Fruit fly (Drosophila melanogaster) whole organism, embryonic: ENCODE data around the gene Mical.

Source experiments
- Awh ChIP-seq: fragments of 200-800 bp; sonication (Bioruptor generic); IDR thresholded peaks from 2 replicates; pipeline ENCODE4, ENCODE4 v1.3.6; 2022; ENCODE audit warnings: missing biosample characterization, missing genetic modification characterization
- CG10147 ChIP-seq: fragments of 200-800 bp; sonication (Bioruptor generic); optimal IDR thresholded peaks from 2 replicates; lab custom pipeline; 2019; ENCODE audit warnings: missing biosample characterization, mild to moderate bottlenecking, missing genetic modification characterization, moderate library complexity
- CG12155 ChIP-seq: fragments of 200-800 bp; sonication (Bioruptor generic); optimal IDR thresholded peaks from 3 replicates; lab custom pipeline; 2016; ENCODE audit warnings: missing biosample characterization, missing genetic modification characterization
- CG12299 ChIP-seq: fragments of 200-800 bp; sonication (Bioruptor generic); optimal IDR thresholded peaks from 2 replicates; lab custom pipeline; 2018; ENCODE audit warnings: missing biosample characterization, mild to moderate bottlenecking, missing genetic modification characterization
- CG12744 ChIP-seq: fragments of 200-800 bp; sonication (Bioruptor generic); optimal IDR thresholded peaks from 2 replicates; lab custom pipeline; 2016; ENCODE audit warnings: missing biosample characterization, missing genetic modification characterization
- CG12769 ChIP-seq: fragments of 200-800 bp; sonication (Bioruptor generic); optimal IDR thresholded peaks from 2 replicates; lab custom pipeline; 2019; ENCODE audit warnings: missing biosample characterization, mild to moderate bottlenecking, missing genetic modification characterization, moderate library complexity
- CG15073 ChIP-seq: fragments of 200-800 bp; sonication (Bioruptor generic); optimal IDR thresholded peaks from 2 replicates; lab custom pipeline; 2016; ENCODE audit warnings: missing biosample characterization, missing genetic modification characterization
- CG17359 ChIP-seq: fragments of 200-800 bp; sonication (Bioruptor generic); optimal IDR thresholded peaks from 3 replicates; lab custom pipeline; 2018; ENCODE audit warnings: missing biosample characterization, mild to moderate bottlenecking, missing genetic modification characterization, moderate library complexity
- CG17802 ChIP-seq: fragments of 200-800 bp; sonication (Bioruptor generic); optimal IDR thresholded peaks from 2 replicates; lab custom pipeline; 2018; ENCODE audit warnings: missing biosample characterization, mild to moderate bottlenecking, missing genetic modification characterization, moderate library complexity
- CG18599 ChIP-seq: fragments of 200-800 bp; sonication (Bioruptor generic); optimal IDR thresholded peaks from 3 replicates; lab custom pipeline; 2017; ENCODE audit warnings: missing biosample characterization, missing genetic modification characterization, mild to moderate bottlenecking, moderate library complexity, missing genetic modification reagents
- CG30431 ChIP-seq: fragments of 200-800 bp; sonication (Bioruptor generic); optimal IDR thresholded peaks from 2 replicates; lab custom pipeline; 2017; ENCODE audit warnings: missing biosample characterization, missing genetic modification characterization
- CG31388 ChIP-seq: fragments of 200-800 bp; sonication (Bioruptor generic); optimal IDR thresholded peaks from 2 replicates; lab custom pipeline; 2016; ENCODE audit warnings: missing biosample characterization, missing genetic modification characterization
- CG34376 ChIP-seq: fragments of 200-800 bp; sonication (Bioruptor generic); optimal IDR thresholded peaks from 2 replicates; lab custom pipeline; 2018; ENCODE audit warnings: missing biosample characterization, mild to moderate bottlenecking, missing genetic modification characterization
- CG43689 ChIP-seq: fragments of 200-800 bp; sonication (Bioruptor generic); IDR thresholded peaks from 2 replicates; pipeline ENCODE4 v1.3.6; 2022; ENCODE audit warnings: missing biosample characterization, missing genetic modification characterization
- CG4730 ChIP-seq: fragments of 200-800 bp; sonication (Bioruptor generic); IDR thresholded peaks from 2 replicates; pipeline ENCODE4 v1.3.6; 2022; ENCODE audit warnings: missing biosample characterization, missing genetic modification characterization
- CG5953 ChIP-seq: fragments of 200-800 bp; sonication (Bioruptor generic); IDR thresholded peaks from 2 replicates; pipeline ENCODE4 v1.3.6; 2022; ENCODE audit warnings: missing biosample characterization, missing genetic modification characterization
- CG6683 ChIP-seq: fragments of 200-800 bp; sonication (Bioruptor generic); optimal IDR thresholded peaks from 2 replicates; lab custom pipeline; 2017; ENCODE audit warnings: missing biosample characterization, mild to moderate bottlenecking, missing genetic modification characterization, missing genetic modification reagents
- CG7839 ChIP-seq: fragments of 200-800 bp; sonication (Bioruptor generic); optimal IDR thresholded peaks from 3 replicates; lab custom pipeline; 2018; ENCODE audit warnings: missing biosample characterization, mild to moderate bottlenecking, missing genetic modification characterization, moderate library complexity
- CG7963 ChIP-seq: fragments of 200-800 bp; sonication (Bioruptor generic); IDR thresholded peaks from 3 replicates; pipeline ENCODE4 v1.3.6; 2022; ENCODE audit warnings: missing biosample characterization, missing genetic modification characterization; ENCODE audit not compliant: partially characterized antibody
- CG8388 ChIP-seq: fragments of 200-800 bp; sonication (Bioruptor generic); optimal IDR thresholded peaks from 2 replicates; lab custom pipeline; 2019; ENCODE audit warnings: missing biosample characterization, mild to moderate bottlenecking, missing genetic modification characterization, moderate library complexity
- CG9817 ChIP-seq: fragments of 200-800 bp; sonication (Bioruptor generic); optimal IDR thresholded peaks from 2 replicates; lab custom pipeline; 2018; ENCODE audit warnings: missing biosample characterization, mild to moderate bottlenecking, missing genetic modification characterization, moderate library complexity
- Dip3 ChIP-seq: fragments of 200-800 bp; sonication (Bioruptor generic); optimal IDR thresholded peaks from 3 replicates; lab custom pipeline; 2016; ENCODE audit warnings: missing biosample characterization, missing genetic modification characterization
- ERR ChIP-seq: fragments of 200-800 bp; sonication (Bioruptor generic); optimal IDR thresholded peaks from 2 replicates; lab custom pipeline; 2016; ENCODE audit warnings: missing biosample characterization, missing genetic modification characterization
- GATAe ChIP-seq: fragments of 200-800 bp; sonication (Bioruptor generic); conservative IDR thresholded peaks from 2 replicates; pipeline ENCODE4 v1.3.6; 2022; ENCODE audit warnings: missing biosample characterization, missing genetic modification characterization
- Hey ChIP-seq: fragments of 200-800 bp; sonication (Bioruptor generic); optimal IDR thresholded peaks from 3 replicates; lab custom pipeline; 2018; ENCODE audit warnings: missing biosample characterization, mild to moderate bottlenecking, missing genetic modification characterization
- Hsf ChIP-seq: fragments of 200-800 bp; sonication (Bioruptor generic); optimal IDR thresholded peaks from 3 replicates; lab custom pipeline; 2016; ENCODE audit warnings: missing biosample characterization, missing genetic modification characterization
- Kr ChIP-seq: fragments of 200-800 bp; sonication (Bioruptor generic); optimal IDR thresholded peaks from 2 replicates; lab custom pipeline; 2017; ENCODE audit warnings: missing biosample characterization, mild to moderate bottlenecking, missing genetic modification characterization
- Meics ChIP-seq: fragments of 200-800 bp; sonication (Bioruptor generic); optimal IDR thresholded peaks from 2 replicates; lab custom pipeline; 2017; ENCODE audit warnings: missing biosample characterization, mild to moderate bottlenecking, missing genetic modification characterization
- NK7.1 ChIP-seq: fragments of 200-800 bp; sonication (Bioruptor generic); optimal IDR thresholded peaks from 3 replicates; lab custom pipeline; 2016; ENCODE audit warnings: missing biosample characterization, missing genetic modification characterization
- Rfx ChIP-seq: fragments of 200-800 bp; sonication (Bioruptor generic); IDR thresholded peaks from 2 replicates; pipeline ENCODE4 v1.3.6; 2022; ENCODE audit warnings: missing biosample characterization, missing genetic modification characterization
- Rx ChIP-seq: fragments of 200-800 bp; sonication (Bioruptor generic); IDR thresholded peaks from 2 replicates; pipeline ENCODE4 v1.3.6; 2022; ENCODE audit warnings: missing biosample characterization, missing genetic modification characterization
- Side ChIP-seq: fragments of 200-800 bp; sonication (Bioruptor generic); optimal IDR thresholded peaks from 2 replicates; lab custom pipeline; 2016; ENCODE audit warnings: missing biosample characterization, missing genetic modification characterization
- Trl ChIP-seq, 3 experiments: fragments of >200 bp in 2 of 3; fragments of 200-800 bp in 1 of 3; sonication (Bioruptor generic) in 1 of 3; optimal IDR thresholded peaks; 2 replicates in 1 of 3; 3 replicates in 2 of 3; lab custom pipeline; 2016 to 2017; ENCODE audit warnings: missing biosample characterization in 1 of 3, missing genetic modification characterization in 1 of 3
- bigmax ChIP-seq: fragments of 200-800 bp; sonication (Bioruptor generic); optimal IDR thresholded peaks from 2 replicates; lab custom pipeline; 2018; ENCODE audit warnings: missing biosample characterization, mild to moderate bottlenecking, missing genetic modification characterization
- cwo ChIP-seq: fragments of 200-800 bp; sonication (Bioruptor generic); optimal IDR thresholded peaks from 3 replicates; lab custom pipeline; 2017; ENCODE audit warnings: missing biosample characterization, missing genetic modification characterization, mild to moderate bottlenecking, moderate library complexity, missing genetic modification reagents
- dati ChIP-seq: fragments of 200-800 bp; sonication (Bioruptor generic); IDR thresholded peaks from 2 replicates; pipeline ENCODE4 v1.3.6; 2022; ENCODE audit warnings: missing biosample characterization, missing genetic modification characterization
- ewg ChIP-seq: fragments of 200-800 bp; sonication (Bioruptor generic); optimal IDR thresholded peaks from 3 replicates; lab custom pipeline; 2017; ENCODE audit warnings: mild to moderate bottlenecking, missing biosample characterization, missing genetic modification reagents, missing genetic modification characterization
- ftz-f1 ChIP-seq: fragments of 200-800 bp; sonication (Bioruptor generic); optimal IDR thresholded peaks from 2 replicates; lab custom pipeline; 2016; ENCODE audit warnings: missing biosample characterization, missing genetic modification characterization
- grn ChIP-seq: fragments of 200-800 bp; sonication (Bioruptor generic); optimal IDR thresholded peaks from 3 replicates; lab custom pipeline; 2017; ENCODE audit warnings: missing biosample characterization, missing genetic modification characterization
- ind ChIP-seq: fragments of 200-800 bp; sonication (Bioruptor generic); optimal IDR thresholded peaks from 3 replicates; lab custom pipeline; 2016; ENCODE audit warnings: missing biosample characterization, missing genetic modification characterization
- lab ChIP-seq: fragments of 200-800 bp; sonication (Bioruptor generic); optimal IDR thresholded peaks from 3 replicates; lab custom pipeline; 2017; ENCODE audit warnings: missing biosample characterization, missing genetic modification characterization, mild to moderate bottlenecking, moderate library complexity, missing genetic modification reagents
- mirr ChIP-seq: fragments of 200-800 bp; sonication (Bioruptor generic); optimal IDR thresholded peaks from 3 replicates; lab custom pipeline; 2018; ENCODE audit warnings: missing biosample characterization, mild to moderate bottlenecking, missing genetic modification characterization
- nau ChIP-seq: fragments of 200-800 bp; sonication (Bioruptor generic); optimal IDR thresholded peaks from 3 replicates; lab custom pipeline; 2017; ENCODE audit warnings: missing biosample characterization, mild to moderate bottlenecking, missing genetic modification characterization, missing genetic modification reagents
- odd ChIP-seq: fragments of 200-800 bp; sonication (Bioruptor generic); optimal IDR thresholded peaks from 2 replicates; lab custom pipeline; 2017; ENCODE audit warnings: missing biosample characterization, mild to moderate bottlenecking, missing genetic modification characterization
- ranshi ChIP-seq: fragments of 200-800 bp; sonication (Bioruptor generic); IDR thresholded peaks from 2 replicates; pipeline ENCODE4 v1.3.6; 2022; ENCODE audit warnings: missing biosample characterization, missing genetic modification characterization
- rib ChIP-seq: fragments of 200-800 bp; sonication (Bioruptor generic); IDR thresholded peaks from 2 replicates; pipeline ENCODE4 v1.3.6; 2022; ENCODE audit warnings: missing biosample characterization, missing genetic modification characterization
- sd ChIP-seq: fragments of 200-800 bp; sonication (Bioruptor generic); optimal IDR thresholded peaks from 3 replicates; lab custom pipeline; 2018; ENCODE audit warnings: missing biosample characterization, mild to moderate bottlenecking, missing genetic modification characterization, moderate library complexity
- stwl ChIP-seq: fragments of 200-800 bp; sonication (Bioruptor generic); optimal IDR thresholded peaks from 3 replicates; lab custom pipeline; 2018; ENCODE audit warnings: missing biosample characterization, mild to moderate bottlenecking, missing genetic modification characterization, moderate library complexity
- unpg ChIP-seq: fragments of 200-800 bp; sonication (Bioruptor generic); optimal IDR thresholded peaks from 3 replicates; lab custom pipeline; 2018; ENCODE audit warnings: missing biosample characterization, mild to moderate bottlenecking, missing genetic modification characterization, moderate library complexity

The Mical gene

dm6 chr3R:10039188-10039587, 3.5 kb downstream of the Mical start (continued):
- no peak for TF ChIP-seq NK7.1 (GFP tag; lab: Kevin White, UChicago)
- TF ChIP-seq CG7839 = no peak
- no peak for TF ChIP-seq ERR (GFP tag; lab: Kevin White, UChicago)
- no peak for TF ChIP-seq Dip3 (GFP tag; lab: Kevin White, UChicago)
- no peak for TF ChIP-seq Side (GFP tag; lab: Kevin White, UChicago)
- TF ChIP-seq CG8388 = no peak
- TF ChIP-seq, all 482 proteins: peak for 0

dm6 chr3R:10035765-10036164, 6.9 kb downstream of the Mical start:
- TF ChIP-seq unpg (GFP tag; lab: Kevin White, UChicago) (no peak), CG4730 (GFP tag; lab: Robert Waterston, UW) (no peak), CG15073 (no peak), bigmax (GFP tag; lab: Kevin White, UChicago) (no peak), dati (GFP tag; lab: Robert Waterston, UW) (no peak), CG30431 (GFP tag; lab: Kevin White, UChicago) (no peak), CG17359 (no peak), Meics (GFP tag; lab: Kevin White, UChicago) (no peak), CG12769 (tag; lab: Kevin White, UChicago) (peak; percentile 14), mirr (GFP tag; lab: Kevin White, UChicago) (peak; percentile 95), lab (GFP tag; lab: Kevin White, UChicago) (peak; percentile 74), GATAe (GFP tag; lab: Robert Waterston, UW) (peak; percentile 71), CG34376 (peak; percentile 67), CG12744 (no peak), sd (tag; lab: Kevin White, UChicago) (peak; percentile 53), CG43689 (GFP tag; lab: Robert Waterston, UW) (no peak), CG8388 (no peak), CG6683 (no peak), Rx (GFP tag; lab: Robert Waterston, UW) (no peak), ftz-f1 (GFP tag; lab: Kevin White, UChicago) (peak; percentile 54), Hsf (GFP tag; lab: Kevin White, UChicago) (no peak), Awh (GFP tag; lab: Robert Waterston, UW) (0 out of 2 replicates have a peak, but pooled peaks have one; percentile 36), CG9817 (no peak), odd (GFP tag; lab: Kevin White, UChicago) (no peak), cwo (GFP tag; lab: Kevin White, UChicago) (peak; percentile 58), CG5953 (no peak), Hey (tag; lab: Kevin White, UChicago) (peak; percentile 68), rib (GFP tag; lab: Robert Waterston, UW) (0 out of 2 replicates have a peak, but pooled peaks have one; percentile 13), CG12299 (tag; lab: Kevin White, UChicago) (no peak), CG10147 (GFP tag; lab: Kevin White, UChicago) (no peak), ewg (GFP tag; lab: Kevin White, UChicago) (no peak), Rfx (no peak), CG31388 (GFP tag; lab: Kevin White, UChicago) (no peak), grn (peak; percentile 93), CG7963 (GFP tag; lab: Robert Waterston, UW) (no peak), nau (GFP tag; lab: Kevin White, UChicago) (no peak), ranshi (GFP tag; lab: Robert Waterston, UW) (no peak), CG18599 (GFP tag; lab: Kevin White, UChicago) (peak; percentile 29), CG12155 (GFP tag; lab: Kevin White, UChicago) (no peak), stwl (tag; lab: Kevin White, UChicago) (no peak), ind (GFP tag; lab: Kevin White, UChicago) (no peak), Kr (no peak), Trl (optimal IDR thresholded peaks at IDR 0.05; lab: Kevin White, UChicago) (no peak), Trl (GFP tag; optimal IDR thresholded peaks at IDR 0.05; lab: Kevin White, UChicago) (no peak), CG17802 (tag; lab: Kevin White, UChicago) (no peak)
